Worm (Caenorhabditis elegans) whole organism, L1 larva: Measurements from ENCODE around the gene sorb-1.

Experiments
- C04F5.9 ChIP-seq: sonication (generic microtip); optimal IDR thresholded peaks from 2 replicates; lab custom pipeline; 2016; ENCODE audit warnings: missing genetic modification characterization, missing compliant biosample characterization
- C16A3.4 ChIP-seq: fragments of 150-350 bp; optimal IDR thresholded peaks from 2 replicates; lab custom pipeline; 2014; ENCODE audit warnings: missing biosample characterization, missing genetic modification characterization
- C34B4.2 ChIP-seq: sonication (generic microtip); optimal IDR thresholded peaks from 2 replicates; lab custom pipeline; 2017; ENCODE audit warnings: mild to moderate bottlenecking, missing genetic modification characterization, missing compliant biosample characterization
- F16B12.6 ChIP-seq: fragments of 150-350 bp; optimal IDR thresholded peaks from 2 replicates; lab custom pipeline; 2014; ENCODE audit warnings: missing biosample characterization, missing genetic modification characterization
- Y116A8C.19 ChIP-seq: sonication (generic microtip); optimal IDR thresholded peaks from 2 replicates; lab custom pipeline; 2016; ENCODE audit warnings: missing compliant biosample characterization, missing genetic modification characterization, borderline replicate concordance
- aha-1 ChIP-seq: fragments of 150-350 bp; optimal IDR thresholded peaks from 2 replicates; lab custom pipeline; 2014; ENCODE audit warnings: missing biosample characterization, missing genetic modification characterization
- aly-2 ChIP-seq: fragments of 150-350 bp; optimal IDR thresholded peaks from 2 replicates; lab custom pipeline; 2014; ENCODE audit warnings: missing biosample characterization, missing genetic modification characterization
- ceh-63 ChIP-seq: fragments of 200-800 bp; sonication (Bioruptor generic); optimal IDR thresholded peaks from 2 replicates; lab custom pipeline; 2018; ENCODE audit warnings: mild to moderate bottlenecking, missing genetic modification characterization, missing compliant biosample characterization
- ceh-8 ChIP-seq: fragments of 200-800 bp; sonication (Bioruptor generic); optimal IDR thresholded peaks from 2 replicates; lab custom pipeline; 2018; ENCODE audit warnings: mild to moderate bottlenecking, missing genetic modification characterization, moderate library complexity, missing compliant biosample characterization
- ceh-82 ChIP-seq, 3 experiments: fragments of 150-350 bp in 1 of 3; sonication (generic microtip) in 2 of 3; optimal IDR thresholded peaks; 2 replicates each; lab custom pipeline; 2014 to 2017; ENCODE audit warnings: missing biosample characterization in 3 of 3, missing genetic modification characterization in 3 of 3
- ceh-88 ChIP-seq: fragments of 200-800 bp; sonication (Bioruptor generic); IDR thresholded peaks from 2 replicates; pipeline ENCODE4 v1.3.6; 2022; ENCODE audit warnings: missing genetic modification characterization, missing compliant biosample characterization
- ces-1 ChIP-seq: fragments of 150-350 bp; optimal IDR thresholded peaks from 2 replicates; lab custom pipeline; 2014; ENCODE audit warnings: missing biosample characterization, missing genetic modification reagents, missing genetic modification characterization
- efl-3 ChIP-seq: fragments of 200-800 bp; sonication (Bioruptor generic); optimal IDR thresholded peaks from 2 replicates; lab custom pipeline; 2018; ENCODE audit warnings: mild to moderate bottlenecking, missing genetic modification characterization, missing compliant biosample characterization
- egl-13 ChIP-seq: sonication (generic microtip); optimal IDR thresholded peaks from 2 replicates; lab custom pipeline; 2016; ENCODE audit warnings: missing genotype, missing genetic modification reagents, missing genetic modification characterization, missing compliant biosample characterization
- egl-27 ChIP-seq, 2 experiments: fragments of 150-350 bp in 1 of 2; sonication (generic microtip); optimal IDR thresholded peaks; 3 replicates each; lab custom pipeline; 2017 to 2018; ENCODE audit warnings: missing biosample characterization in 2 of 2, missing genetic modification characterization in 2 of 2, missing genetic modification reagents in 2 of 2
- fkh-10 ChIP-seq: sonication (generic microtip); optimal IDR thresholded peaks from 2 replicates; lab custom pipeline; 2017; ENCODE audit warnings: missing biosample characterization, missing genetic modification reagents, missing genetic modification characterization
- fkh-4 ChIP-seq: sonication (generic microtip); optimal IDR thresholded peaks from 2 replicates; lab custom pipeline; 2016; ENCODE audit warnings: missing compliant biosample characterization, missing genetic modification characterization, borderline replicate concordance
- fkh-8 ChIP-seq: sonication (generic microtip); optimal IDR thresholded peaks from 2 replicates; lab custom pipeline; 2016; ENCODE audit warnings: mild to moderate bottlenecking, missing genetic modification characterization, missing compliant biosample characterization
- fos-1 ChIP-seq: fragments of 150-350 bp; optimal IDR thresholded peaks from 2 replicates; lab custom pipeline; 2014; ENCODE audit warnings: missing biosample characterization, missing genetic modification characterization
- grh-1 ChIP-seq: fragments of 200-800 bp; sonication (Bioruptor generic); IDR thresholded peaks from 2 replicates; pipeline ENCODE4 v1.3.6; 2022; ENCODE audit warnings: missing genetic modification reagents, missing genetic modification characterization, missing compliant biosample characterization
- irx-1 ChIP-seq: sonication (generic microtip); optimal IDR thresholded peaks from 2 replicates; lab custom pipeline; 2016; ENCODE audit warnings: missing genetic modification characterization, missing compliant biosample characterization
- jun-1 ChIP-seq: fragments of 150-350 bp; optimal IDR thresholded peaks from 2 replicates; lab custom pipeline; 2014; ENCODE audit warnings: missing biosample characterization, missing genetic modification reagents, missing genetic modification characterization
- lin-15B ChIP-seq: fragments of 150-350 bp; sonication (generic microtip); optimal IDR thresholded peaks from 3 replicates; lab custom pipeline; 2014; ENCODE audit warnings: missing biosample characterization, missing genetic modification characterization
- lin-35 ChIP-seq, 2 experiments: fragments of 150-350 bp; optimal IDR thresholded peaks; 2 replicates each; lab custom pipeline; 2014; ENCODE audit warnings: missing biosample characterization in 2 of 2, missing genetic modification characterization in 2 of 2, missing genetic modification reagents in 2 of 2
- lin-39 ChIP-seq: fragments of 150-350 bp; optimal IDR thresholded peaks from 2 replicates; lab custom pipeline; 2014; ENCODE audit warnings: missing biosample characterization, missing genetic modification reagents, missing genetic modification characterization
- lsy-2 ChIP-seq, 2 experiments: fragments of 150-350 bp; optimal IDR thresholded peaks; 2 replicates each; lab custom pipeline; 2014; ENCODE audit warnings: missing biosample characterization in 2 of 2, missing genetic modification characterization in 2 of 2
- mab-9 ChIP-seq: fragments of 200-800 bp; sonication (Bioruptor generic); IDR thresholded peaks from 2 replicates; pipeline ENCODE4 v1.3.6; 2022; ENCODE audit warnings: missing genetic modification reagents, missing genetic modification characterization, missing compliant biosample characterization
- mef-2 ChIP-seq: fragments of 150-350 bp; optimal IDR thresholded peaks from 2 replicates; lab custom pipeline; 2014; ENCODE audit warnings: missing biosample characterization, missing genetic modification characterization
- mep-1 ChIP-seq: fragments of 150-350 bp; optimal IDR thresholded peaks from 2 replicates; lab custom pipeline; 2014; ENCODE audit warnings: missing biosample characterization, missing genetic modification characterization
- nhr-19 ChIP-seq: fragments of 200-800 bp; sonication (Bioruptor generic); conservative IDR thresholded peaks from 2 replicates; pipeline ENCODE4 v1.3.6; 2022; ENCODE audit warnings: missing genetic modification characterization, missing compliant biosample characterization
- nhr-20 ChIP-seq: sonication (generic microtip); optimal IDR thresholded peaks from 2 replicates; lab custom pipeline; 2016; ENCODE audit warnings: mild to moderate bottlenecking, missing genetic modification characterization, missing compliant biosample characterization
- nhr-237 ChIP-seq: fragments of 150-350 bp; optimal IDR thresholded peaks from 2 replicates; lab custom pipeline; 2014; ENCODE audit warnings: missing biosample characterization, missing genetic modification characterization
- nhr-28 ChIP-seq: fragments of 150-350 bp; optimal IDR thresholded peaks from 2 replicates; lab custom pipeline; 2014; ENCODE audit warnings: missing biosample characterization, missing genetic modification characterization
- nhr-47 ChIP-seq: sonication (generic microtip); optimal IDR thresholded peaks from 2 replicates; lab custom pipeline; 2016; ENCODE audit warnings: mild to moderate bottlenecking, missing genetic modification characterization, moderate library complexity, missing compliant biosample characterization
- nhr-84 ChIP-seq: sonication (generic microtip); optimal IDR thresholded peaks from 2 replicates; lab custom pipeline; 2017; ENCODE audit warnings: missing biosample characterization, missing genetic modification characterization
- nhr-85 ChIP-seq: sonication (generic microtip); peaks from one replicate; lab custom pipeline; 2016; ENCODE audit warnings: missing genetic modification characterization, inconsistent platforms, missing compliant biosample characterization
- pqm-1 ChIP-seq: sonication (generic microtip); optimal IDR thresholded peaks from 3 replicates; lab custom pipeline; 2017; ENCODE audit warnings: missing biosample characterization, missing genetic modification characterization
- rnt-1 ChIP-seq: sonication (generic microtip); optimal IDR thresholded peaks from 2 replicates; lab custom pipeline; 2016; ENCODE audit warnings: mild to moderate bottlenecking, missing genetic modification characterization, moderate library complexity, missing compliant biosample characterization
- snpc-4 ChIP-seq: fragments of 150-350 bp; optimal IDR thresholded peaks from 2 replicates; lab custom pipeline; 2014; ENCODE audit warnings: missing biosample characterization, missing genetic modification characterization
- snu-23 ChIP-seq: sonication (generic microtip); optimal IDR thresholded peaks from 2 replicates; lab custom pipeline; 2016; ENCODE audit warnings: missing genetic modification characterization, missing compliant biosample characterization
- sptf-1 ChIP-seq: fragments of 150-350 bp; optimal IDR thresholded peaks from 2 replicates; lab custom pipeline; 2014; ENCODE audit warnings: missing biosample characterization, missing genetic modification characterization
- sup-37 ChIP-seq: fragments of 200-800 bp; sonication (Bioruptor generic); optimal IDR thresholded peaks from 2 replicates; lab custom pipeline; 2018; ENCODE audit warnings: mild to moderate bottlenecking, missing genetic modification characterization, missing compliant biosample characterization
- swsn-7 ChIP-seq: sonication (generic microtip); optimal IDR thresholded peaks from 2 replicates; lab custom pipeline; 2016; ENCODE audit warnings: missing genetic modification characterization, missing compliant biosample characterization
- tbx-2 ChIP-seq: sonication (generic microtip); optimal IDR thresholded peaks from 2 replicates; lab custom pipeline; 2016; ENCODE audit warnings: missing genetic modification characterization, missing compliant biosample characterization
- tlp-1 ChIP-seq: fragments of 150-350 bp; optimal IDR thresholded peaks from 2 replicates; lab custom pipeline; 2014; ENCODE audit warnings: missing biosample characterization, missing genetic modification characterization
- unc-130 ChIP-seq: fragments of 150-350 bp; optimal IDR thresholded peaks from 2 replicates; lab custom pipeline; 2017; ENCODE audit warnings: missing biosample characterization, missing genetic modification characterization, inconsistent platforms
- unc-30 ChIP-seq: sonication (generic microtip); optimal IDR thresholded peaks from 2 replicates; lab custom pipeline; 2017; ENCODE audit warnings: missing biosample characterization, missing genetic modification characterization
- unc-62 ChIP-seq: fragments of 150-350 bp; optimal IDR thresholded peaks from 2 replicates; lab custom pipeline; 2014; ENCODE audit warnings: missing biosample characterization, missing genetic modification reagents, missing genetic modification characterization
- unc-86 ChIP-seq: sonication (generic microtip); optimal IDR thresholded peaks from 2 replicates; lab custom pipeline; 2016; ENCODE audit warnings: missing genetic modification characterization, missing compliant biosample characterization
- vab-15 ChIP-seq: sonication (generic microtip); optimal IDR thresholded peaks from 2 replicates; lab custom pipeline; 2017; ENCODE audit warnings: missing genotype, mild to moderate bottlenecking, missing genetic modification characterization, missing compliant biosample characterization
- zag-1 ChIP-seq: fragments of 150-350 bp; optimal IDR thresholded peaks from 2 replicates; lab custom pipeline; 2014; ENCODE audit warnings: missing biosample characterization, missing genetic modification characterization
- zip-4 ChIP-seq: fragments of 200-800 bp; sonication (Bioruptor generic); optimal IDR thresholded peaks from 2 replicates; lab custom pipeline; 2018; ENCODE audit warnings: mild to moderate bottlenecking, missing genetic modification characterization, moderate library complexity, missing compliant biosample characterization
- ztf-11 ChIP-seq, 2 experiments: sonication (generic microtip); optimal IDR thresholded peaks; 2 replicates each; lab custom pipeline; 2016 to 2017; ENCODE audit warnings: missing genetic modification characterization in 2 of 2, missing biosample characterization in 1 of 2, missing compliant biosample characterization in 1 of 2
- ztf-4 ChIP-seq: fragments of 150-350 bp; optimal IDR thresholded peaks from 2 replicates; lab custom pipeline; 2014; ENCODE audit warnings: missing biosample characterization, missing genetic modification characterization

The sorb-1 gene

DNA sequence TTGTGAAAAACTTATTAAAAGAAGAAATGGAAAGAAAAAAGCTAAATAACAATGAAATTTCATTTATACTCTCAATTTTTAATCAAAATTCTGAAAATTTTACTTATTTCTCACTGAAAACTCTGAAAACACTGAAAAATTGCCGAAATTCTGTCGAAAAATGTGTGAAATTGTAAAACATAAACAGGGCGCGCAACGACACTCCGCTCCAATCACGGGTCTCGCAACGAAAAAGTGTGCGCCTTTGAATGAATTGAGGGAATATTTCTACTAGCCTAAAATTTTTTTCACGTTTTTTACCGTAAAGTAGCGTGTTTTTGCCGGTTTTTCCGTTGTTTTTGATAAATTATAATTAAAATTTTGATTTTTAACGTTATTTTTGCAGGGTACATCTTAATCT, 27.3 kb downstream of the sorb-1 start, which contains the start of gene rpl-18 (continued):
- TF ChIP-seq fkh-4 (tag; lab: Kevin White, UChicago): no peak
- TF ChIP-seq tbx-2: peak; percentile 72
- TF ChIP-seq nhr-85 (tag; lab: Kevin White, UChicago): peak; percentile 72
- peak; percentile 38 for TF ChIP-seq nhr-237 (tag; lab: Kevin White, UChicago)
- peak; percentile 73 for TF ChIP-seq nhr-20 (tag; lab: Kevin White, UChicago)
- TF ChIP-seq irx-1 (tag; lab: Kevin White, UChicago): peak; percentile 59
- TF ChIP-seq sup-37 (GFP tag; lab: Kevin White, UChicago): no peak
- peak; percentile 54 for TF ChIP-seq unc-86 (tag; lab: Kevin White, UChicago)
- peak; percentile 88 to 94 for TF ChIP-seq lsy-2 (tag; optimal IDR thresholded peaks at IDR 0.05; lab: Kevin White, UChicago)
- peak; percentile 69 for TF ChIP-seq fkh-8 (tag; lab: Kevin White, UChicago)
- TF ChIP-seq C04F5.9 (tag; lab: Kevin White, UChicago): no peak
- peak; percentile 95 for TF ChIP-seq lin-15B (tag; lab: Kevin White, UChicago)
- TF ChIP-seq zip-4 (GFP tag; lab: Kevin White, UChicago): no peak
- peak; percentile 85 for TF ChIP-seq mep-1
- TF ChIP-seq lin-35 (GFP tag; optimal IDR thresholded peaks at IDR 0.05; lab: Kevin White, UChicago): peak; percentile 80 to 90
- TF ChIP-seq nhr-47 (tag; lab: Kevin White, UChicago): peak; percentile 79
- no peak for TF ChIP-seq nhr-84 (tag; lab: Kevin White, UChicago)
- peak; percentile 71 for TF ChIP-seq swsn-7 (tag; lab: Kevin White, UChicago)
- no peak for TF ChIP-seq nhr-28 (tag; lab: Kevin White, UChicago)
- peak; percentile 80 for TF ChIP-seq rnt-1 (tag; lab: Kevin White, UChicago)
- TF ChIP-seq ztf-4 (tag; lab: Kevin White, UChicago): no peak
- no peak for TF ChIP-seq zag-1
- peak; percentile 87 for TF ChIP-seq snu-23 (GFP tag; lab: Kevin White, UChicago)
- peak; percentile 42 for TF ChIP-seq snpc-4 (tag; lab: Kevin White, UChicago)
- peak; percentile 3 for TF ChIP-seq aly-2
- TF ChIP-seq vab-15 (tag; lab: Kevin White, UChicago): peak; percentile 51
- no peak for TF ChIP-seq Y116A8C.19 (tag; lab: Kevin White, UChicago)
- peak; percentile 91 for TF ChIP-seq unc-130
- TF ChIP-seq ceh-8: no peak
- TF ChIP-seq jun-1 (tag; lab: Kevin White, UChicago): peak; percentile 50
- peak; percentile 48 for TF ChIP-seq egl-13 (tag; lab: Kevin White, UChicago)
- no peak for TF ChIP-seq unc-62
- TF ChIP-seq sptf-1 (tag; lab: Kevin White, UChicago): no peak
- no peak for TF ChIP-seq pqm-1 (tag; lab: Kevin White, UChicago)
- peak; percentile 62 for TF ChIP-seq nhr-19 (GFP tag; lab: Robert Waterston, UW)
- TF ChIP-seq fos-1: peak; percentile 49
- TF ChIP-seq ztf-11 (tag; optimal IDR thresholded peaks at IDR 0.05; lab: Kevin White, UChicago): no peak
- TF ChIP-seq mef-2 (tag; lab: Kevin White, UChicago): no peak
- no peak for TF ChIP-seq grh-1
- TF ChIP-seq unc-30 (tag; lab: Kevin White, UChicago): no peak
- peak; percentile 48 for TF ChIP-seq fkh-10 (GFP tag; lab: Kevin White, UChicago)
- TF ChIP-seq ceh-82 (tag; optimal IDR thresholded peaks at IDR 0.05; lab: Kevin White, UChicago): peak; percentile 39 to 86 (median 64)
- no peak for TF ChIP-seq efl-3
- TF ChIP-seq egl-27 (tag; optimal IDR thresholded peaks at IDR 0.05; lab: Kevin White, UChicago): no peak
- TF ChIP-seq ceh-88 (GFP tag; lab: Robert Waterston, UW): no peak
- peak; percentile 66 for TF ChIP-seq F16B12.6 (tag; lab: Kevin White, UChicago)
- TF ChIP-seq C34B4.2 (tag; lab: Kevin White, UChicago): no peak
- peak; percentile 29 for TF ChIP-seq lin-39
- TF ChIP-seq ces-1 (GFP tag; lab: Kevin White, UChicago): no peak
- no peak for TF ChIP-seq mab-9 (GFP tag; lab: Robert Waterston, UW)
- TF ChIP-seq ceh-63 (GFP tag; lab: Kevin White, UChicago): no peak
- TF ChIP-seq tlp-1: no peak
- TF ChIP-seq aha-1 (tag; lab: Kevin White, UChicago): no peak
- TF ChIP-seq C16A3.4 (tag; lab: Kevin White, UChicago): peak; percentile 83
